Worm (Caenorhabditis elegans): ENCODE measurements around the gene clec-142.

Gene clec-142

DNA sequence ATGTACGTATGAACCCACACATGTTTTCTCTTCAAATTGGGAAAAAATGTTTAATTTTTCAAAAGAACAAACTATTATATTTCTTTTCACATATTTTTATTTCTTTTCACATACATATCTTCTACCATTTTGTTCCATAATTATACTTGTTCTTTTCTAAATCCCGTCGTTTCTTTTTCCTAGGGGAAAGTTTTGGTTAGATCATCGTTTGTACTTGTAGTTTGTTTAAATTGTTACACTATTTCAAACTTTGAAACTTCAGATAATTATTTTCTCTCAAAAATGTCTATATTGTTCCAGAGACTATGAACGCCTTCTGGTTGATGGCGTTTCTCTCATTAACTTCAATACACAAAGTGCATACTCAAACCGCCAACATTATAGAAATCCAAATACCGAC lies 22.5 kb upstream of the clec-142 start, which contains the start of gene F35C11.7:
Gene F35C11.7 (plus strand): TSS at position 301 of the 400 bp plus-strand sequence.
- TF ChIP-seq ceh-13 (GFP tag; optimal IDR thresholded peaks at IDR 0.05) (no peak), aly-1 (tag; optimal IDR thresholded peaks at IDR 0.05) (no peak), tra-4 (tag; optimal IDR thresholded peaks at IDR 0.05) (no peak), sea-1 (GFP tag; conservative IDR thresholded peaks at IDR 0.05) (no peak)

- TF ChIP-seq hmbx-1 (tag; optimal IDR thresholded peaks at IDR 0.05) (no peak), ceh-36 (tag; optimal IDR thresholded peaks at IDR 0.05) (no peak), B0310.2 (tag; optimal IDR thresholded peaks at IDR 0.05) (no peak)
Observed at ce11 chrII:8259038-8259437, 19.4 kb upstream of the clec-142 start, which contains the start of gene F35C11.6. Gene F35C11.6, minus strand, starts transcription at chrII:8259138.

DNA sequence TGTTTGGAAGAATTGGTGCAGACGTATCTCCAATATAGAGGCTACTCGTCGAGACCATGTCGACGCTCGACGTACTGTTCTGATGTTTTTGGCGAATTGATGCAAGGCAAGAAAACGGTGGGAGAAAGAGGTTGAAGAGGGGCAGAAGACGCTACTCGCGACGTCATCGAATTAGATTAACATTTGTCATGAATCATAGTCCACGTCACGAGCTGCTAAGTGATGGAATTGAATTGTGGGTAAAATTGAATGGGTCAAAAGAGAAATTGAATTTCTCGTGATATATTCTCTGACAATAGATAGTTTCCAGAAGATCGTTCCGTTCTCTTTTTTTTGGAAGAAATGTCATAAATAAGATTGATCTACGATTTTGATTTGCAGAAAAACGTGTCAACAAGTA lies 18.8 kb upstream of the clec-142 start:
- no peak for TF ChIP-seq ets-7 (tag; optimal IDR thresholded peaks at IDR 0.05)
- no peak for TF ChIP-seq F13C5.2 (tag; optimal IDR thresholded peaks at IDR 0.05)
- TF ChIP-seq scrt-1 (GFP tag; IDR thresholded peaks at IDR 0.05): no peak
- TF ChIP-seq tbx-11 (GFP tag; IDR thresholded peaks at IDR 0.05): no peak
- TF ChIP-seq B0310.2 (tag; optimal IDR thresholded peaks at IDR 0.05): no peak

ce11 chrII:8263562-8263961 lies 14.9 kb upstream of the clec-142 start:
- no peak for TF ChIP-seq aly-1 (tag; optimal IDR thresholded peaks at IDR 0.05)
- TF ChIP-seq hnd-1 (tag; optimal IDR thresholded peaks at IDR 0.05): no peak
- no peak for TF ChIP-seq tbx-11 (GFP tag; IDR thresholded peaks at IDR 0.05)

DNA sequence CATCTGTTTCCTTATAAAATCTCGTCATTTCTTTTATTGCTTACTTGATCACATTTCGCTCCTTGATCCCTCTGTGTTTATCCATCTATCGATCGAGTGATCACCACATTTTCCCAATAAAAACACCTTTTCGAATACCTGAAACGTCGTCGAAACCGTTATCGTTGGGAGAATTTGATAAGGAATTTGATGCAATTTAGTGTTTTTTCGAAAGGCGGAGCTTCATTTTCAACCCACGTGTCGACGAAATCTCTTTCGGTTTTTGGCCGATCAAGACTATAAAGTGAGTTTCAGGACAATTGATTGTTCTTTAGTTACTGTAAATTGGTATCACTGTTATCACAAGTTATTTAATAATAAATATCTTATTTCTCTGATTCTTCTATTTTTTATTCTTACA lies 13.9 kb upstream of the clec-142 start, which contains the start of gene srdh-1:
Gene srdh-1 (plus strand): TSS at position 43 of the 400 bp plus-strand sequence.
- TF ChIP-seq tbx-37 (GFP tag; conservative IDR thresholded peaks at IDR 0.05): no peak
- no peak for TF ChIP-seq scrt-1 (GFP tag; IDR thresholded peaks at IDR 0.05)
- TF ChIP-seq pes-1 (GFP tag; IDR thresholded peaks at IDR 0.05): no peak
- TF ChIP-seq ceh-13 (GFP tag; optimal IDR thresholded peaks at IDR 0.05): no peak
- TF ChIP-seq ceh-36 (tag; optimal IDR thresholded peaks at IDR 0.05): no peak
- no peak for TF ChIP-seq flt-1 (GFP tag; IDR thresholded peaks at IDR 0.05)
- no peak for TF ChIP-seq hmbx-1 (tag; optimal IDR thresholded peaks at IDR 0.05)
- TF ChIP-seq B0310.2 (tag; optimal IDR thresholded peaks at IDR 0.05): no peak
- TF ChIP-seq F13C5.2 (tag; optimal IDR thresholded peaks at IDR 0.05): no peak
- TF ChIP-seq aly-1 (tag; optimal IDR thresholded peaks at IDR 0.05): no peak
- no peak for TF ChIP-seq ets-7 (tag; optimal IDR thresholded peaks at IDR 0.05)
- no peak for TF ChIP-seq hmg-4 (GFP tag; optimal IDR thresholded peaks at IDR 0.05)
- no peak for TF ChIP-seq tra-4 (tag; optimal IDR thresholded peaks at IDR 0.05)
- no peak for TF ChIP-seq tbx-11 (GFP tag; IDR thresholded peaks at IDR 0.05)
- TF ChIP-seq hnd-1 (tag; optimal IDR thresholded peaks at IDR 0.05): no peak
- no peak for TF ChIP-seq ama-1 (optimal IDR thresholded peaks at IDR 0.05)
- no peak for TF ChIP-seq sea-1 (GFP tag; conservative IDR thresholded peaks at IDR 0.05)

ce11 chrII:8266559-8266958 lies 11.9 kb upstream of the clec-142 start:
- no peak for TF ChIP-seq tra-4 (tag; optimal IDR thresholded peaks at IDR 0.05)
- no peak for TF ChIP-seq sea-1 (GFP tag; conservative IDR thresholded peaks at IDR 0.05)
- no peak for TF ChIP-seq hmbx-1 (tag; optimal IDR thresholded peaks at IDR 0.05)
- TF ChIP-seq hnd-1 (tag; optimal IDR thresholded peaks at IDR 0.05): no peak
- TF ChIP-seq scrt-1 (GFP tag; IDR thresholded peaks at IDR 0.05): no peak
- no peak for TF ChIP-seq tbx-37 (GFP tag; conservative IDR thresholded peaks at IDR 0.05)
- TF ChIP-seq aly-1 (tag; optimal IDR thresholded peaks at IDR 0.05): no peak
- TF ChIP-seq ets-7 (tag; optimal IDR thresholded peaks at IDR 0.05): no peak
- TF ChIP-seq F13C5.2 (tag; optimal IDR thresholded peaks at IDR 0.05): no peak
- TF ChIP-seq hmg-4 (GFP tag; optimal IDR thresholded peaks at IDR 0.05): no peak
- TF ChIP-seq flt-1 (GFP tag; IDR thresholded peaks at IDR 0.05): no peak
- TF ChIP-seq ama-1 (optimal IDR thresholded peaks at IDR 0.05): no peak
- TF ChIP-seq tbx-11 (GFP tag; IDR thresholded peaks at IDR 0.05): no peak

DNA sequence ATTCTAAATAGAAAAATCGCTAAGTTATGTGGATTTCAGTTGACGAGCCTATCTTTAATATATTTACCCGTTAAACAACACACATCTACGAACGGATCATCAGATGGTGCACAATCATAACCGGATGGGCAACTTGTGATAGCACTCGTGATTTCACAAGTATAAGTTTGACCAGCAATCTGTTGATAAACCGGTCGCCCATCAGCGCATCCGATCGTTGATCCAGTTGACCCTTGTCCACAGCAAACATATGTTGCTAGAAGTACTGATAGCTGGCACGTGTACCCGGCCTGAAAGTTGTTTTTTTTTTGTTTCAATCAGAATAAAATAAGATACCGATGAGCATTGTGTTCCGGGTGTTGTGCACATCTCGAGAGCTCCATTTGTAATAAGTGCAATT lies 10.8 kb upstream of the clec-142 start:
- TF ChIP-seq ama-1 (optimal IDR thresholded peaks at IDR 0.05): no peak
- no peak for TF ChIP-seq sea-1 (GFP tag; conservative IDR thresholded peaks at IDR 0.05)
- no peak for TF ChIP-seq hnd-1 (tag; optimal IDR thresholded peaks at IDR 0.05)
- no peak for TF ChIP-seq tra-4 (tag; optimal IDR thresholded peaks at IDR 0.05)
- no peak for TF ChIP-seq B0310.2 (tag; optimal IDR thresholded peaks at IDR 0.05)
- TF ChIP-seq ceh-13 (GFP tag; optimal IDR thresholded peaks at IDR 0.05): no peak
- TF ChIP-seq ets-7 (tag; optimal IDR thresholded peaks at IDR 0.05): no peak
- no peak for TF ChIP-seq scrt-1 (GFP tag; IDR thresholded peaks at IDR 0.05)
- TF ChIP-seq tbx-11 (GFP tag; IDR thresholded peaks at IDR 0.05): no peak
- TF ChIP-seq aly-1 (tag; optimal IDR thresholded peaks at IDR 0.05): no peak
- TF ChIP-seq ceh-36 (tag; optimal IDR thresholded peaks at IDR 0.05): no peak
- no peak for TF ChIP-seq tbx-37 (GFP tag; conservative IDR thresholded peaks at IDR 0.05)

DNA sequence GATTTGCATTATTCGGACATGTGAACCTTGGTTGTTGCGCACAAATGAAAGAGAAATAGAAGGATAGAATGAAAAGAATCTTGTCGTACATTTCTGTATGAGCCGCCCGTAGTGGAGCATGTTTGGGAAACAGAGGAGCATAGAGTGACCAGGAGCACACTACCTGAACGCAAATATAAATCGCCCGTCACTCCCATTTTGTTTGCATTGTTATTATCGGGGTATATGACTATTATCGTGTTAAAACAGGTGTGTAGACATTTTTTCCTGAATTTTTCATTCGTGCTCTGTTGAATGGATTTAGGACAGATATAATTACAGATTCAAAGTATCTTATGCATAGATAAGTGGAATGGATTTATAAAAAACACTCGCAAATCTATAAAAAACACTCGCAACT lies 9.1 kb upstream of the clec-142 start, which contains the start of gene K01C8.2:
Gene K01C8.2 (minus strand): TSS at position 101 of the 400 bp plus-strand sequence.
- no peak for TF ChIP-seq ceh-13 (GFP tag; optimal IDR thresholded peaks at IDR 0.05)
- no peak for TF ChIP-seq F13C5.2 (tag; optimal IDR thresholded peaks at IDR 0.05)
- TF ChIP-seq pes-1 (GFP tag; IDR thresholded peaks at IDR 0.05): no peak
- no peak for TF ChIP-seq scrt-1 (GFP tag; IDR thresholded peaks at IDR 0.05)
- no peak for TF ChIP-seq flt-1 (GFP tag; IDR thresholded peaks at IDR 0.05)
- TF ChIP-seq tra-4 (tag; optimal IDR thresholded peaks at IDR 0.05): no peak
- TF ChIP-seq ama-1 (optimal IDR thresholded peaks at IDR 0.05): no peak
- no peak for TF ChIP-seq hnd-1 (tag; optimal IDR thresholded peaks at IDR 0.05)
